Worm (Caenorhabditis elegans) whole organism, L4/young adult: ENCODE results near the gene K10C9.7.

Experiments
- W03F9.2 ChIP-seq: fragments of 150-350 bp; optimal IDR thresholded peaks from 2 replicates; lab custom pipeline; 2014; ENCODE audit warnings: missing biosample characterization, missing genetic modification characterization
- dao-5 ChIP-seq: sonication (generic microtip); optimal IDR thresholded peaks from 2 replicates; lab custom pipeline; 2016; ENCODE audit warnings: missing genotype, missing genetic modification characterization, moderate library complexity, missing compliant biosample characterization
- him-1 ChIP-seq: sonication (generic microtip); optimal IDR thresholded peaks from 2 replicates; lab custom pipeline; 2016; ENCODE audit warnings: missing genotype, missing genetic modification reagents, missing genetic modification characterization, missing compliant biosample characterization

Gene K10C9.7

DNA sequence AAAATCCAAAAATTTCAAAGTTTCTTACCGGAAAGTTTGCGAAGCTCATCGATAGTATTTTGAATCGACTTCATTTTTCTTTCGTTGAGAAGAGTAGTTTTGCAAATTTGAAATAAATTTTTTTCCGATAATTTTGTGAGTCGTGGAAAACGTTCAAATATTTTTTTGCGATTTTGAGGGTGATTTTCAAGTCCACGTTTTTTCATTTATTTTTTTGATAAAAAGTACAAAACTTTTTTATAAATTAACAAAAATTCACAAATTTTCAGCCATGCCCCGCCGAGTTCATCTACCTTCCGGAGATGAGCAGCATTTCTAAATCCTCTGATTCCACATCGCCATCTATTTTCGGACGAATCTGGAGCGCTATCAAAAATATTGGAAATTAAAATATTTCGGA is at the start of gene K10C9.7:
Gene K10C9.7 (minus strand): TSS at position 101 of the 400 bp plus-strand sequence.
- TF ChIP-seq dao-5 (no peak), W03F9.2 (tag; lab: Kevin White, UChicago) (no peak), him-1 (tag; lab: Kevin White, UChicago) (no peak)

DNA sequence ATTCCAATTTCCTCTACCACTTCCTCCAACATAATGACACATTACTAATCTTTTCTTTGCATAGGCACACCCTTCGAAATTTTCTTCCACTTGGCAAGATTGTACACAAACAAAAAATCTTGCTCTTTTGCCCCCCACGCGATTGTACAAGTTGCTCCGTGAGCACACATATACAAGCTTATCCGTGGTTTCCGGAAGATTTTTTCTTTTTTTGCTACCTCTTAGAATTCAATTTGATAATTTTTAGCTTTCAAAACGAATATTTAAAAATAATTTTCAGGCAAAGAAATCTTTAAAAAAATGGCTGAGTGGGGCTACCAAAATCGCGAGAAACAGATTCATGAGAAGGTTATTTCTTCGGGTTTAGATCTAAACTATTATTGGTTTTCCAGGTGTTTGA is 45.3 kb upstream of the K10C9.7 start, which contains the start of gene Y50D4B.1:
Gene Y50D4B.1 (plus strand): TSS at position 301 of the 400 bp plus-strand sequence.
- TF ChIP-seq him-1 (tag; lab: Kevin White, UChicago), result no peak

DNA sequence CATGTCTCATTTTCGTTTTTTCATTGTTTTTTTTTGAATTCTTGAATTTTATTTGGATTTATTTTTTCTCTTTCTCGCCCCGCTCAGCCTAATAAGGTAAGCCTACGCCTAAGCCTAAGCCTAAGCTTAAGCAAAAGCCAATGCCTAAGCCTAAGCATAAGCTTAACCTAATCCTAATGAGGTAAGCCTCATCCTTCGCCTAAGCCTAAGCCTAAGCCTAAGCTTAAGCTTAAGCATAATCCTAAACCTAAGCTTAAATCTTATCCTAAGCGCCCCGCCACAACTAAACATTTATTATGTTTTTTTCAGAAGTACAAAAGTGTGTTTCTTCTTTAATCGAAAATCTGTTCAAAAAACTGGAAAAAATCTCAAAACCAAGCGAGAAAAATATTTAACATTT is 44.8 kb upstream of the K10C9.7 start:
- TF ChIP-seq him-1 (tag; lab: Kevin White, UChicago), result no peak
- no peak for TF ChIP-seq W03F9.2 (tag; lab: Kevin White, UChicago)
- TF ChIP-seq dao-5, result no peak

ce11 chrV:1102569-1102968 is 35.2 kb upstream of the K10C9.7 start:
- no peak for TF ChIP-seq him-1 (tag; lab: Kevin White, UChicago)
- TF ChIP-seq dao-5, result no peak
- TF ChIP-seq W03F9.2 (tag; lab: Kevin White, UChicago), result no peak

ce11 chrV:1100280-1100679 is 32.9 kb upstream of the K10C9.7 start, which contains the start of gene Y50D4B.2:
TSS of gene Y50D4B.2 (plus strand) at chrV:1100580.
- TF ChIP-seq dao-5 (no peak), him-1 (tag; lab: Kevin White, UChicago) (no peak), W03F9.2 (tag; lab: Kevin White, UChicago) (no peak)

DNA sequence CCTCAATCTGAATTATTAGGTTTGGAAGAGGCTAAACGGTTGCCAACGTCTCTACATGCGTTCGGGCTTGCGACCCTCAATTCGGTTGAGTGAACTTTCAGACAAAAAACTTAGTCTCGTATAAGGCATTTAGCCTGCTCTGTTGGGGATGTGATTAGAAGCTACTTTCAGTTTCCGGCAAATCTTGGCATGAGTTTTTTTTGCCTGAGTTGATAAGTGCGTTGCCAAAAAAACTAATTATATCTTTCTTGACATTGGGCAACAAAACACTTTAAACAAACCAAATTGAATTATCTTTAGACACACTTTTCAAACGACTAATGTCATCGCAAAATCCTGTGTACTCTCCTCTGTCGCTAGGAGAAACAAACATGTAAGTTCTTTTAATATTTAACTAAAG is 25.0 kb upstream of the K10C9.7 start, which contains the start of gene Y50D4B.4:
Gene Y50D4B.4 (plus strand): TSS at position 301 of the 400 bp plus-strand sequence.
- no peak for TF ChIP-seq dao-5
- no peak for TF ChIP-seq W03F9.2 (tag; lab: Kevin White, UChicago)
- TF ChIP-seq him-1 (tag; lab: Kevin White, UChicago), result no peak

DNA sequence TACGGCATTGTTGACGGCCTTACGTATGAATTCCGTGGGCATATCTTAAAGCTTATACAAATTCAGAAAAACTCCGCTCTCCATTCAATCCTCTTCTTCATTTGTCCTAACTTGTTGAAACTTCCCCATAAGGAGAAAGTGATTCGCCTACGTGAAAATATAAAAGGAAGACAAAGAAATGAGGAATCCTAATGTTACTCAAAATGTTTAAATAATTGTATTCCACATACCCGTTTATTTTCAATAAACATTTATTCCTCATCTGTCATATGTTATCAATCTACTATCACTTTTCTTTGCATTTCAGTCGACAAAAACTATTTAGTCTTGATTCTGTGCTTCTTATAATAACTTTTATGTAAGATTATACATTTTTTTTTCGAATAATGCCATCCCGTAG is 20.6 kb upstream of the K10C9.7 start, which contains the start of gene clec-203:
Gene clec-203 (plus strand): TSS at position 301 of the 400 bp plus-strand sequence.
- TF ChIP-seq him-1 (tag; lab: Kevin White, UChicago), result no peak
- no peak for TF ChIP-seq W03F9.2 (tag; lab: Kevin White, UChicago)
- TF ChIP-seq dao-5, result no peak

- no peak for TF ChIP-seq W03F9.2 (tag; lab: Kevin White, UChicago)
- TF ChIP-seq dao-5, result no peak
- no peak for TF ChIP-seq him-1 (tag; lab: Kevin White, UChicago)
These were observed 16.6 kb upstream of the K10C9.7 start, which contains the start of gene Y50D4B.6 for ce11 chrV:1084016-1084415. TSS of gene Y50D4B.6 (plus strand) at chrV:1084316.

DNA sequence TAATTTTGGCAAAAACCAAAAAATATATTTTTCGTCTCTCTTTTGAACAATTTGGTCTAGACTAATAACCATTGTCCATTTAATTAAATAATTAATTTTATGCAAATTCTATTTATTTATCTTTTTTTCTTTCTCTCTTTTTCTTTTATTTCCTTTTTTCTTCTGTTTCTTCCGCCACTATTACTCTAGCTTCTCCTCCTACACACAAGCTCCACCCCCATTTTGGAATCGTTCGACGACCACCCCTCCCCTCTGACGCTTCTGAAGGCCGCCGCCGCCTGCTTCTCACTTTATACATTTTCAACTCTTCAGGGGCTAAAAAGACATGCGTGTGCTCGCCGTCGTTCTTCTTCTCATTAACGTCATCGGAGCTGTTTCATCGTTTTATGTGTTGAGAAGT is 7.6 kb upstream of the K10C9.7 start, which contains the start of gene K10C9.1:
Gene K10C9.1 (plus strand): TSS at position 301 of the 400 bp plus-strand sequence.
- TF ChIP-seq W03F9.2 (tag; lab: Kevin White, UChicago), result no peak
- no peak for TF ChIP-seq him-1 (tag; lab: Kevin White, UChicago)
- TF ChIP-seq dao-5, result no peak

DNA sequence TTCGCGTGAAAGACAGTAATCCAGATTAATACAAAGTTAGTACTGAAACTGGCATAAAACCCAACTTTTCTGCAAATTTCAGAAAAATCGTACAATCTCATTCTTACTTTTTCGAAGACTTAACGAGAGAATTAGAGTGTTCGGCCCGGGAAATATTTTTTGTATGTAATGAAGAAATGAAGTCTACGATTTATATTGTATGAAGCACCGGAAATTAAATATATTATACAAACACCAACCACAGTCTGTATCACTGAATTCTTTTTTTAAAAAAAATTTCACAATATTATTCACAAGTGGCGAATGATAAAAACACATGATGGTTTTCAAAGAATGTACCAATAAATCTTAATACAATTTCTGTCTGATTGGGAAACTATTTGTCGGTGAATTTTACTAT is 2.9 kb downstream of the K10C9.7 start, which contains the start of gene str-67:
Gene str-67 (minus strand): TSS at position 101 of the 400 bp plus-strand sequence.
- no peak for TF ChIP-seq W03F9.2 (tag; lab: Kevin White, UChicago)
- TF ChIP-seq him-1 (tag; lab: Kevin White, UChicago), result no peak
- no peak for TF ChIP-seq dao-5

DNA sequence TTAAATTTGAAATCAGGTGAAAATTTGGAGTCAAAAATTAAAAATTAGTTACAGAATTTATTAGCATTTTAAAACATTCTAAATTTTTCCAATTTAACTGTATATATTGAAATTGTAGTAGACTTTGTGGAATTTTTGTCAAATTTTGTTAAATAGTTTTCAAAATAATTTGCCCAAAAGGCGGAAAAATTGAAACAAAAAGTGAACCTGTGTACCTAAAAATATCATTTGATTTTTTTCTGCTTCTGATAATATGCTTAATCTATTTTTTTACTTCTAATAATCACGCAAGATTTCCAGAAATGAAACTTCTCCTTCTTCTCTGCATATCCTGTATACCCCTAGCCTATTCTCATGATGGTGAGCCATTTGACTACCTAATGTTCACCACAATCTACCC is 6.1 kb downstream of the K10C9.7 start, which contains the start of gene rnst-2:
Gene rnst-2 (plus strand): TSS at position 301 of the 400 bp plus-strand sequence.
- TF ChIP-seq dao-5 (no peak), W03F9.2 (tag; lab: Kevin White, UChicago) (no peak), him-1 (tag; lab: Kevin White, UChicago) (no peak)

DNA sequence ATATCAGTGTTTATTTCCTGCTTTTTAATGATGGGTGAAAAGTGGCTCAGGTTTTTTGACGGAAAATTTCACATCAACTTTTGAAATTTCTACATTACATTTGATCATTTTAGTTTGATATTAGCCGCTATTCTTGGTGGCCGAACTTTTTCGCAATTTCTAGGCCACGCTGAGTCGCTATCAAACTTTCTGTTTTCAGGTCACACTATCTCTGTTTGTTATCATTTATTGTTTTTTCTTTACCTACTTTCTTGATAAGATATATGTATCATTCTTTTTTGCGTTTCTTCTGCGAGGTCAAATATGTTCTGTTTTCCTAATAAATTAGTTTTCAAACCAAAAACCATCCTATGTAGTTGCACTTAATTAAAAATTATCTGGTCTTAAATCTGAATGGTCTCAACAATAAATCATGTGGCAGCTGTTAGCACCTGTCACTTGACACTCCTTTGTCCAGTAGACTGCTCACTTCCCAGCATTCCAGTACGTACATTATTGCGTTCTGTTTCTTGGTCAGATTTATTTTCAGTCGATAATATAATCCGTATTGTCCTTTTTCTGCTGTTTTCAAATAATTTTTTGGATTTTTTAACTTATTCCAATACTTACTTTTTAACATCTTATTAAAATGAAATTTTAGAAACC is 7.0 kb downstream of the K10C9.7 start:
- TF ChIP-seq him-1 (tag; lab: Kevin White, UChicago) (no peak), W03F9.2 (tag; lab: Kevin White, UChicago) (no peak), dao-5 (no peak)

ce11 chrV:1053385-1053784 is 14.0 kb downstream of the K10C9.7 start:
- TF ChIP-seq dao-5 (no peak), W03F9.2 (tag; lab: Kevin White, UChicago) (no peak), him-1 (tag; lab: Kevin White, UChicago) (no peak)

ce11 chrV:1052559-1053064 is 14.8 kb downstream of the K10C9.7 start, which contains the start of gene K10C9.4:
TSS of gene K10C9.4 (minus strand) at chrV:1053014.
- no peak for TF ChIP-seq dao-5
- TF ChIP-seq W03F9.2 (tag; lab: Kevin White, UChicago), result no peak
- TF ChIP-seq him-1 (tag; lab: Kevin White, UChicago), result no peak
